Fruit fly (Drosophila melanogaster) whole organism, embryonic: ENCODE data around the gene CG10862.

Source experiments
- CG10321 ChIP-seq: fragments of 200-800 bp; sonication (Bioruptor generic); IDR thresholded peaks from 2 replicates; pipeline ENCODE4 v1.3.6; 2022; ENCODE audit warnings: missing biosample characterization, missing genetic modification characterization
- CG11560 ChIP-seq: fragments of 200-800 bp; sonication (Bioruptor generic); IDR thresholded peaks from 3 replicates; pipeline ENCODE4 v1.3.6; 2022; ENCODE audit warnings: missing biosample characterization, missing genetic modification characterization
- CG12236 ChIP-seq: fragments of 200-800 bp; sonication (Bioruptor generic); optimal IDR thresholded peaks from 2 replicates; lab custom pipeline; 2016; ENCODE audit warnings: missing biosample characterization, missing genetic modification characterization
- CG13775 ChIP-seq: fragments of 200-800 bp; sonication (Bioruptor generic); optimal IDR thresholded peaks from 3 replicates; lab custom pipeline; 2017; ENCODE audit warnings: missing biosample characterization, mild to moderate bottlenecking, missing genetic modification characterization
- CG15601 ChIP-seq: fragments of 200-800 bp; sonication (Bioruptor generic); optimal IDR thresholded peaks from 3 replicates; lab custom pipeline; 2019; ENCODE audit warnings: missing biosample characterization, mild to moderate bottlenecking, missing genetic modification characterization, moderate library complexity
- CG1602 ChIP-seq: fragments of 200-800 bp; sonication (Bioruptor generic); optimal IDR thresholded peaks from 3 replicates; lab custom pipeline; 2016; ENCODE audit warnings: missing biosample characterization, missing genetic modification characterization
- CG1647 ChIP-seq: fragments of 200-800 bp; sonication (Bioruptor generic); optimal IDR thresholded peaks from 3 replicates; lab custom pipeline; 2016; ENCODE audit warnings: missing biosample characterization, missing genetic modification characterization
- CG17186 ChIP-seq: fragments of 200-800 bp; sonication (Bioruptor generic); optimal IDR thresholded peaks from 3 replicates; lab custom pipeline; 2017; ENCODE audit warnings: missing biosample characterization, missing genetic modification reagents, missing genetic modification characterization
- CG17328 ChIP-seq: fragments of 200-800 bp; sonication (Bioruptor generic); IDR thresholded peaks from 2 replicates; pipeline ENCODE4 v1.3.6; 2022; ENCODE audit warnings: missing biosample characterization, missing genetic modification characterization
- CG17912 ChIP-seq: fragments of 200-800 bp; sonication (Bioruptor generic); optimal IDR thresholded peaks from 2 replicates; lab custom pipeline; 2018; ENCODE audit warnings: missing biosample characterization, mild to moderate bottlenecking, missing genetic modification characterization
- CG18011 ChIP-seq: fragments of 200-800 bp; sonication (Bioruptor generic); optimal IDR thresholded peaks from 2 replicates; lab custom pipeline; 2017; ENCODE audit warnings: missing biosample characterization, missing genetic modification characterization, mild to moderate bottlenecking, moderate library complexity, missing genotype
- CG31388 ChIP-seq: fragments of 200-800 bp; sonication (Bioruptor generic); optimal IDR thresholded peaks from 2 replicates; lab custom pipeline; 2016; ENCODE audit warnings: missing biosample characterization, missing genetic modification characterization
- CG31441 ChIP-seq: fragments of 200-800 bp; sonication (Bioruptor generic); IDR thresholded peaks from 2 replicates; pipeline ENCODE4 v1.3.6; 2022; ENCODE audit warnings: missing biosample characterization, missing genetic modification characterization
- CG42726 ChIP-seq: fragments of 200-800 bp; sonication (Bioruptor generic); IDR thresholded peaks from 2 replicates; pipeline ENCODE4 v1.3.6; 2022; ENCODE audit warnings: missing biosample characterization, missing genetic modification characterization; ENCODE audit not compliant: partially characterized antibody
- CG4328 ChIP-seq: fragments of 200-800 bp; sonication (Bioruptor generic); optimal IDR thresholded peaks from 3 replicates; lab custom pipeline; 2017; ENCODE audit warnings: missing biosample characterization, missing genetic modification reagents, missing genetic modification characterization
- CG43689 ChIP-seq: fragments of 200-800 bp; sonication (Bioruptor generic); IDR thresholded peaks from 2 replicates; pipeline ENCODE4 v1.3.6; 2022; ENCODE audit warnings: missing biosample characterization, missing genetic modification characterization
- CG4617 ChIP-seq: fragments of 200-800 bp; sonication (Bioruptor generic); optimal IDR thresholded peaks from 3 replicates; lab custom pipeline; 2016; ENCODE audit warnings: missing biosample characterization, missing genetic modification characterization, borderline replicate concordance
- CG4730 ChIP-seq: fragments of 200-800 bp; sonication (Bioruptor generic); IDR thresholded peaks from 2 replicates; pipeline ENCODE4 v1.3.6; 2022; ENCODE audit warnings: missing biosample characterization, missing genetic modification characterization
- CG6254 ChIP-seq: fragments of 200-800 bp; sonication (Bioruptor generic); optimal IDR thresholded peaks from 3 replicates; lab custom pipeline; 2017; ENCODE audit warnings: mild to moderate bottlenecking, missing biosample characterization, missing genetic modification reagents, missing genetic modification characterization
- CG7271 ChIP-seq: fragments of 200-800 bp; sonication (Bioruptor generic); optimal IDR thresholded peaks from 2 replicates; lab custom pipeline; 2018; ENCODE audit warnings: missing biosample characterization, mild to moderate bottlenecking, missing genetic modification characterization, moderate library complexity
- CG7357 ChIP-seq: fragments of 200-800 bp; sonication (Bioruptor generic); IDR thresholded peaks from 3 replicates; pipeline ENCODE4 v1.3.6; 2022; ENCODE audit warnings: missing biosample characterization, missing genetic modification characterization
- Dad ChIP-seq: fragments of 200-800 bp; sonication (Bioruptor generic); optimal IDR thresholded peaks from 3 replicates; lab custom pipeline; 2016; ENCODE audit warnings: missing biosample characterization, missing genetic modification characterization
- Drgx ChIP-seq: fragments of 200-800 bp; sonication (Bioruptor generic); IDR thresholded peaks from 2 replicates; pipeline ENCODE4 v1.3.6; 2022; ENCODE audit warnings: missing biosample characterization, missing genetic modification characterization
- ERR ChIP-seq: fragments of 200-800 bp; sonication (Bioruptor generic); optimal IDR thresholded peaks from 2 replicates; lab custom pipeline; 2016; ENCODE audit warnings: missing biosample characterization, missing genetic modification characterization
- Fer1 ChIP-seq: fragments of 200-800 bp; sonication (Bioruptor generic); optimal IDR thresholded peaks from 2 replicates; lab custom pipeline; 2017; ENCODE audit warnings: missing biosample characterization, mild to moderate bottlenecking, missing genetic modification characterization
- Gsc ChIP-seq: fragments of 200-800 bp; sonication (Bioruptor generic); IDR thresholded peaks from 2 replicates; pipeline ENCODE4 v1.3.6; 2022; ENCODE audit warnings: missing biosample characterization, missing genetic modification characterization
- Gug ChIP-seq: fragments of 200-800 bp; sonication (Bioruptor generic); IDR thresholded peaks from 4 replicates; pipeline ENCODE4 v1.3.6; 2022; ENCODE audit warnings: missing biosample characterization, missing genetic modification characterization
- HLH3B ChIP-seq: fragments of 200-800 bp; sonication (Bioruptor generic); IDR thresholded peaks from 2 replicates; pipeline ENCODE4 v1.3.6; 2022; ENCODE audit warnings: missing biosample characterization, missing genetic modification characterization
- Hmr ChIP-seq: fragments of 200-800 bp; sonication (Bioruptor generic); optimal IDR thresholded peaks from 3 replicates; lab custom pipeline; 2017; ENCODE audit warnings: mild to moderate bottlenecking, missing biosample characterization, missing genetic modification reagents, missing genetic modification characterization
- MTF-1 ChIP-seq: fragments of 200-800 bp; sonication (Bioruptor generic); optimal IDR thresholded peaks from 2 replicates; lab custom pipeline; 2018; ENCODE audit warnings: missing biosample characterization, mild to moderate bottlenecking, missing genetic modification characterization, borderline replicate concordance
- Nf-YB ChIP-seq: fragments of 200-800 bp; sonication (Bioruptor generic); optimal IDR thresholded peaks from 3 replicates; lab custom pipeline; 2019; ENCODE audit warnings: missing biosample characterization, mild to moderate bottlenecking, missing genetic modification characterization, moderate library complexity
- Oaz ChIP-seq: fragments of 200-800 bp; sonication (Bioruptor generic); IDR thresholded peaks from 2 replicates; pipeline ENCODE4 v1.3.6; 2022; ENCODE audit warnings: missing biosample characterization, missing genetic modification characterization
- Oli ChIP-seq: fragments of 200-800 bp; sonication (Bioruptor generic); optimal IDR thresholded peaks from 2 replicates; lab custom pipeline; 2018; ENCODE audit warnings: missing biosample characterization, mild to moderate bottlenecking, missing genetic modification characterization, moderate library complexity
- Optix ChIP-seq: fragments of 200-800 bp; sonication (Bioruptor generic); IDR thresholded peaks from 3 replicates; pipeline ENCODE4 v1.3.6; 2022; ENCODE audit warnings: missing biosample characterization, missing genetic modification characterization
- TFAM ChIP-seq: fragments of 200-800 bp; sonication (Bioruptor generic); optimal IDR thresholded peaks from 2 replicates; lab custom pipeline; 2017; ENCODE audit warnings: missing biosample characterization, missing genetic modification characterization, inconsistent platforms
- crc ChIP-seq: fragments of 200-800 bp; sonication (Bioruptor generic); optimal IDR thresholded peaks from 2 replicates; lab custom pipeline; 2016; ENCODE audit warnings: missing biosample characterization, missing genetic modification characterization
- cwo ChIP-seq: fragments of 200-800 bp; sonication (Bioruptor generic); optimal IDR thresholded peaks from 3 replicates; lab custom pipeline; 2017; ENCODE audit warnings: missing biosample characterization, missing genetic modification characterization, mild to moderate bottlenecking, moderate library complexity, missing genetic modification reagents
- dati ChIP-seq: fragments of 200-800 bp; sonication (Bioruptor generic); IDR thresholded peaks from 2 replicates; pipeline ENCODE4 v1.3.6; 2022; ENCODE audit warnings: missing biosample characterization, missing genetic modification characterization
- fd3F ChIP-seq: fragments of 200-800 bp; sonication (Bioruptor generic); optimal IDR thresholded peaks from 2 replicates; lab custom pipeline; 2018; ENCODE audit warnings: missing biosample characterization, mild to moderate bottlenecking, missing genetic modification characterization, moderate library complexity
- fd96Cb ChIP-seq: fragments of 200-800 bp; sonication (Bioruptor generic); optimal IDR thresholded peaks from 2 replicates; lab custom pipeline; 2018; ENCODE audit warnings: missing biosample characterization, mild to moderate bottlenecking, missing genetic modification characterization, moderate library complexity
- gcm ChIP-seq: fragments of 200-800 bp; sonication (Bioruptor generic); optimal IDR thresholded peaks from 2 replicates; lab custom pipeline; 2019; ENCODE audit warnings: missing biosample characterization, mild to moderate bottlenecking, missing genetic modification characterization, moderate library complexity
- gcm2 ChIP-seq: fragments of 200-800 bp; sonication (Bioruptor generic); optimal IDR thresholded peaks from 2 replicates; lab custom pipeline; 2016; ENCODE audit warnings: missing biosample characterization, missing genetic modification characterization
- maf-S ChIP-seq: fragments of 200-800 bp; sonication (Bioruptor generic); optimal IDR thresholded peaks from 2 replicates; lab custom pipeline; 2016; ENCODE audit warnings: missing biosample characterization, missing genetic modification characterization
- nerfin-2 ChIP-seq: fragments of 200-800 bp; sonication (Bioruptor generic); IDR thresholded peaks from 2 replicates; pipeline ENCODE4 v1.3.6; 2022; ENCODE audit warnings: missing biosample characterization, missing genetic modification characterization; ENCODE audit not compliant: partially characterized antibody
- slp2 ChIP-seq: fragments of 200-800 bp; sonication (Bioruptor generic); optimal IDR thresholded peaks from 2 replicates; lab custom pipeline; 2016; ENCODE audit warnings: missing biosample characterization, missing genetic modification characterization
- sna ChIP-seq: fragments of 200-800 bp; sonication (Bioruptor generic); IDR thresholded peaks from 2 replicates; pipeline ENCODE4 v1.3.6; 2022; ENCODE audit warnings: missing biosample characterization, missing genetic modification characterization; ENCODE audit not compliant: partially characterized antibody
- ssp ChIP-seq: fragments of 200-800 bp; sonication (Bioruptor generic); IDR thresholded peaks from 2 replicates; pipeline ENCODE4 v1.3.6; 2022; ENCODE audit warnings: missing biosample characterization, missing genetic modification characterization
- ttk ChIP-seq: fragments of 200-800 bp; sonication (Bioruptor generic); IDR thresholded peaks from 2 replicates; pipeline ENCODE4 v2.1.2; 2022; ENCODE audit warnings: missing biosample characterization, missing genetic modification characterization
- tx ChIP-seq: fragments of 200-800 bp; sonication (Bioruptor generic); optimal IDR thresholded peaks from 2 replicates; lab custom pipeline; 2016; ENCODE audit warnings: missing biosample characterization, missing genetic modification characterization
- usp ChIP-seq: fragments of >200 bp; optimal IDR thresholded peaks from 2 replicates; lab custom pipeline; 2017; ENCODE audit warnings: missing biosample characterization, missing genetic modification characterization
- zfh2 ChIP-seq: fragments of 200-800 bp; sonication (Bioruptor generic); optimal IDR thresholded peaks from 2 replicates; lab custom pipeline; 2016; ENCODE audit warnings: missing biosample characterization, missing genetic modification characterization

Gene CG10862

dm6 chr3L:3634107-3634737 is 20.3 kb downstream of the CG10862 start (continued):
- TF ChIP-seq CG10321 (GFP tag; lab: Robert Waterston, UW) (no peak), CG1602 (GFP tag; lab: Kevin White, UChicago) (peak; percentile 7), HLH3B (peak; percentile 73), CG43689 (GFP tag; lab: Robert Waterston, UW) (no peak), CG17328 (GFP tag; lab: Robert Waterston, UW) (peak; percentile 80), CG7357 (GFP tag; lab: Robert Waterston, UW) (0 out of 3 replicates have a peak, but pooled peaks have one; percentile 38), CG31388 (no peak), ssp (GFP tag; lab: Robert Waterston, UW) (no peak), Nf-YB (peak; percentile 62), Gug (GFP tag; lab: Robert Waterston, UW) (no peak), CG31441 (GFP tag; lab: Robert Waterston, UW) (peak; percentile 92), CG42726 (no peak), slp2 (no peak), Oli (tag; lab: Kevin White, UChicago) (peak; percentile 77), CG13775 (peak; percentile 34), MTF-1 (GFP tag; lab: Kevin White, UChicago) (peak; percentile 30), CG7271 (no peak), sna (GFP tag; lab: Robert Waterston, UW) (no peak), fd3F (GFP tag; lab: Kevin White, UChicago) (no peak), nerfin-2 (GFP tag; lab: Robert Waterston, UW) (no peak), ttk (GFP tag; lab: Robert Waterston, UW) (no peak; the same call in 1 of the 2 replicates), CG17186 (GFP tag; lab: Kevin White, UChicago) (no peak), Optix (GFP tag; lab: Robert Waterston, UW) (no peak), Oaz (GFP tag; lab: Robert Waterston, UW) (no peak), gcm (GFP tag; lab: Kevin White, UChicago) (peak; percentile 82), Fer1 (GFP tag; lab: Kevin White, UChicago) (no peak), usp (GFP tag; lab: Kevin White, UChicago) (no peak), cwo (GFP tag; lab: Kevin White, UChicago) (peak; percentile 29), CG4328 (GFP tag; lab: Kevin White, UChicago) (peak; percentile 8), Gsc (GFP tag; lab: Robert Waterston, UW) (no peak), fd96Cb (tag; lab: Kevin White, UChicago) (peak; percentile 69), CG18011 (GFP tag; lab: Kevin White, UChicago) (no peak), tx (no peak), zfh2 (no peak), CG1647 (GFP tag; lab: Kevin White, UChicago) (no peak), maf-S (GFP tag; lab: Kevin White, UChicago) (no peak), CG15601 (tag; lab: Kevin White, UChicago) (peak; percentile 83), Hmr (GFP tag; lab: Kevin White, UChicago) (no peak), Drgx (GFP tag; lab: Robert Waterston, UW) (peak; percentile 74), crc (GFP tag; lab: Kevin White, UChicago) (no peak), CG12236 (no peak), CG4617 (GFP tag; lab: Kevin White, UChicago) (no peak), TFAM (GFP tag; lab: Kevin White, UChicago) (no peak), gcm2 (GFP tag; lab: Kevin White, UChicago) (no peak), ERR (no peak), Dad (GFP tag; lab: Kevin White, UChicago) (no peak), CG6254 (GFP tag; lab: Kevin White, UChicago) (peak; percentile 64), CG11560 (tag; lab: Robert Waterston, UW) (no peak), dati (GFP tag; lab: Robert Waterston, UW) (no peak), CG4730 (GFP tag; lab: Robert Waterston, UW) (no peak), CG17912 (GFP tag; lab: Kevin White, UChicago) (no peak)
